Worm (Caenorhabditis elegans): ENCODE results near the gene F10A3.4.

The F10A3.4 gene

DNA sequence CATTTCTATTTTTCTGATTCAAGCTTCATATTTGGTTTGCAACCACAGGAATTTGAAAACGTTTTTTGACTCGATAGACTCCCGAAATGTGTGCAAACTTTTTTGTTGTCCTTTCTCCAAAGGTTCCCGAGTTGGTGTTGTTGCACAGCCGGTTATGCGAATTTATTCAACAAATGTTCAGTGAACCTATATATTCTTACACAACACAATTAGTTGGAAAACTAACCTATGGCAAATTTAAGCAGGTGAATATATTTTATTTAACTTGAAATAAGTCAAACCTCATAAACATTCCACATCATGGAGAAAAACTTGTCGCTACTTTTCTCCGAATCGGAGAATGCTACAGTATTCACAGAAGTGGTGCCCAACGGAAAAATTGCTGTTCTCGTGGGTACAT lies 34.5 kb downstream of the F10A3.4 start, which contains the start of gene srz-14:
srz-14 (plus strand) TSS at position 301 of the 400 bp plus-strand sequence.
- TF ChIP-seq F33H1.4 (GFP tag; IDR thresholded peaks at IDR 0.05): no peak
- TF ChIP-seq ztf-22 (GFP tag; optimal IDR thresholded peaks at IDR 0.05): no peak
- no peak for TF ChIP-seq sptf-2 (GFP tag; optimal IDR thresholded peaks at IDR 0.05)
- no peak for TF ChIP-seq ccch-3 (GFP tag; optimal IDR thresholded peaks at IDR 0.05)
- no peak for TF ChIP-seq B0261.1 (tag; optimal IDR thresholded peaks at IDR 0.05)
- TF ChIP-seq nhr-179 (tag; optimal IDR thresholded peaks at IDR 0.05): no peak
- no peak for TF ChIP-seq F52B5.7 (tag; optimal IDR thresholded peaks at IDR 0.05)
- no peak for TF ChIP-seq somi-1 (GFP tag; optimal IDR thresholded peaks at IDR 0.05)
- TF ChIP-seq ceh-40 (GFP tag; IDR thresholded peaks at IDR 0.05): no peak
- TF ChIP-seq C06A6.2 (GFP tag; conservative IDR thresholded peaks at IDR 0.05): no peak
- TF ChIP-seq repo-1 (tag; optimal IDR thresholded peaks at IDR 0.05): no peak
- TF ChIP-seq Y79H2A.3 (GFP tag; conservative IDR thresholded peaks at IDR 0.05): no peak
- no peak for TF ChIP-seq lin-26 (GFP tag; IDR thresholded peaks at IDR 0.05)
- no peak for TF ChIP-seq ztf-3 (GFP tag; optimal IDR thresholded peaks at IDR 0.05)
- TF ChIP-seq tbx-9 (tag; optimal IDR thresholded peaks at IDR 0.05; ENCODE audit: borderline replicate concordance): no peak
- no peak for TF ChIP-seq nfya-1 (tag; optimal IDR thresholded peaks at IDR 0.05; ENCODE audit: borderline replicate concordance, insufficient read depth)
- no peak for TF ChIP-seq madf-8 (GFP tag; conservative IDR thresholded peaks at IDR 0.05)

DNA sequence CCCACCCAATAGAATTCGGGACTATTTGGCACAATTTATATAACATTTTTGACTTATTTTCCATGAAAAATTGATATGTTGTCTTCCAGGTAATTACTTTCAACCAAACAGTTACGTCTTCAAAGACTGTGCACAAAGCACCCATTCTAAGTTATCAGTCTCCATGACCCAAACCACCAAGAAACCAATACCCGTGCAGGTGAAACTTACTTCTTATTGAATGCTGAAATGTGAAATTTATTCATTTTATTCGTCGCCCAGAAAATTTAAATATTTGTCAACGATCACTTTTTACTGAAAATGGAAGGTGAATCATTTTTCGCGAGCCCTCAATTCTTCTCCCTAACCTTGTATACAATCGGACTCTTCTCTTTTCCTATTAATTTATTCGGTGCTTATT lies 41.6 kb downstream of the F10A3.4 start, which contains the start of gene srh-281:
srh-281 (plus strand) TSS at position 301 of the 400 bp plus-strand sequence.
- TF ChIP-seq ztf-3 (GFP tag; optimal IDR thresholded peaks at IDR 0.05) (no peak), ama-1 (optimal IDR thresholded peaks at IDR 0.05) (no peak), ama-1 (GFP tag; optimal IDR thresholded peaks at IDR 0.05) (no peak), ceh-91 (GFP tag; IDR thresholded peaks at IDR 0.05) (no peak), ztf-25 (GFP tag; IDR thresholded peaks at IDR 0.05) (no peak), nfya-2 (GFP tag; IDR thresholded peaks at IDR 0.05) (no peak), lag-1 (GFP tag; IDR thresholded peaks at IDR 0.05) (no peak), tbx-9 (tag; optimal IDR thresholded peaks at IDR 0.05; ENCODE audit: borderline replicate concordance) (no peak), T07F8.4 (tag; optimal IDR thresholded peaks at IDR 0.05) (no peak), nhr-27 (tag; optimal IDR thresholded peaks at IDR 0.05) (no peak), F10E7.11 (tag; optimal IDR thresholded peaks at IDR 0.05) (no peak), unc-62 (GFP tag; optimal IDR thresholded peaks at IDR 0.05) (no peak), him-1 (tag; optimal IDR thresholded peaks at IDR 0.05) (no peak), cebp-2 (GFP tag; IDR thresholded peaks at IDR 0.05) (no peak), mel-28 (tag; optimal IDR thresholded peaks at IDR 0.05; ENCODE audit: borderline replicate concordance) (no peak), lin-40 (tag; optimal IDR thresholded peaks at IDR 0.05) (no peak), madf-3 (GFP tag; IDR thresholded peaks at IDR 0.05) (no peak), repo-1 (tag; optimal IDR thresholded peaks at IDR 0.05) (no peak)

DNA sequence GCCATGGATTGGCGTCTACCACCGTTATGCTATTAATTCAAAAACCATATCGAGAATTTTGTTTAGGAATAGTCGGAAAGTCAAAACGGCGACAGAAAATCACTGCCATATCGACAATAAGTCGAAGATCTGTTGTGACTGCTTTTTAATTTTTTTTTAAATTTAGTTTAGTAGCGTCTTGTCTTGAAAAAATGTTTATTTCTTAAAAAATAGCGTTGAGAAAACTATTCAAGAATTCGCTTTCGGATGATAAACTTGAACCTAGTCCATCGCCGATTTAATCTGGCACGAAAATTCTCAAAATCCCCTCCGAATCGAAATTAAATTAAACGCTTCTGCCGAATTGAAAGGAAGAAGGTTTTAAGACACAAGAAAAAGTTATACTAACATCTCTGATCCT lies 43.2 kb downstream of the F10A3.4 start, which contains the start of gene srh-279:
srh-279 (plus strand) TSS at position 301 of the 400 bp plus-strand sequence.
- TF ChIP-seq T26A5.8 (tag; optimal IDR thresholded peaks at IDR 0.05) (no peak), sptf-2 (GFP tag; optimal IDR thresholded peaks at IDR 0.05) (no peak), him-1 (tag; optimal IDR thresholded peaks at IDR 0.05) (no peak), lin-26 (GFP tag; IDR thresholded peaks at IDR 0.05) (no peak), ceh-58 (GFP tag; IDR thresholded peaks at IDR 0.05) (no peak), Y95B8A.8 (GFP tag; IDR thresholded peaks at IDR 0.05) (no peak), F52B5.7 (tag; optimal IDR thresholded peaks at IDR 0.05) (no peak), aptf-2 (GFP tag; conservative IDR thresholded peaks at IDR 0.05) (no peak), hlh-12 (tag; optimal IDR thresholded peaks at IDR 0.05) (no peak), hrde-1 (tag; optimal IDR thresholded peaks at IDR 0.05; ENCODE audit: borderline replicate concordance) (no peak), dpl-1 (GFP tag; optimal IDR thresholded peaks at IDR 0.05) (no peak), nhr-27 (tag; optimal IDR thresholded peaks at IDR 0.05) (no peak), repo-1 (tag; optimal IDR thresholded peaks at IDR 0.05) (no peak), snpc-1.1 (tag; optimal IDR thresholded peaks at IDR 0.05; ENCODE audit: insufficient read depth) (no peak), zim-3 (tag; optimal IDR thresholded peaks at IDR 0.05) (no peak), B0019.2 (GFP tag; conservative IDR thresholded peaks at IDR 0.05) (no peak), F23B12.7 (tag; optimal IDR thresholded peaks at IDR 0.05; ENCODE audit: insufficient read depth) (no peak)
